Worm (Caenorhabditis elegans) whole organism, young adult: ENCODE data around the gene nspc-3.

Experiments used
- T26A5.8 ChIP-seq: sonication (generic microtip); optimal IDR thresholded peaks from 2 replicates; lab custom pipeline; 2016; ENCODE audit warnings: missing genetic modification characterization, missing compliant biosample characterization
- Y56A3A.18 ChIP-seq: fragments of 200-800 bp; sonication (Bioruptor generic); IDR thresholded peaks from 2 replicates; pipeline ENCODE4 v1.3.6; 2022; ENCODE audit warnings: missing genetic modification reagents, missing genetic modification characterization, missing compliant biosample characterization
- ama-1 ChIP-seq, 3 experiments: fragments of 150-350 bp in 1 of 3; sonication (generic microtip) in 2 of 3; optimal IDR thresholded peaks; 2 replicates each; lab custom pipeline; 2014 to 2018; ENCODE audit warnings: missing biosample characterization in 2 of 3, missing genetic modification characterization in 2 of 3, missing genetic modification reagents in 2 of 3
- dpl-1 ChIP-seq: fragments of 150-350 bp; optimal IDR thresholded peaks from 2 replicates; lab custom pipeline; 2014; ENCODE audit warnings: missing biosample characterization, missing genetic modification reagents, missing genetic modification characterization
- efl-1 ChIP-seq: fragments of 150-350 bp; optimal IDR thresholded peaks from 2 replicates; lab custom pipeline; 2014; ENCODE audit warnings: missing biosample characterization, missing genetic modification reagents, missing genetic modification characterization
- hlh-12 ChIP-seq: sonication (generic microtip); optimal IDR thresholded peaks from 2 replicates; lab custom pipeline; 2016; ENCODE audit warnings: missing genetic modification characterization, missing compliant biosample characterization
- lin-26 ChIP-seq: fragments of 200-800 bp; sonication (Bioruptor generic); IDR thresholded peaks from 2 replicates; pipeline ENCODE4 v1.3.6; 2022; ENCODE audit warnings: missing genetic modification reagents, missing genetic modification characterization, missing compliant biosample characterization
- lin-54 ChIP-seq: fragments of 200-800 bp; sonication (Bioruptor generic); optimal IDR thresholded peaks from 2 replicates; lab custom pipeline; 2018; ENCODE audit warnings: mild to moderate bottlenecking, missing genetic modification characterization, missing compliant biosample characterization
- snpc-1.3 ChIP-seq: sonication (generic microtip); optimal IDR thresholded peaks from 2 replicates; lab custom pipeline; 2017; ENCODE audit warnings: missing genetic modification characterization, mild to moderate bottlenecking, missing compliant biosample characterization, antibody characterized with exemption, moderate library complexity, missing genotype, missing genetic modification reagents; ENCODE audit not compliant: insufficient read depth
- unc-130 ChIP-seq: sonication (generic microtip); optimal IDR thresholded peaks from 2 replicates; lab custom pipeline; 2016; ENCODE audit warnings: missing genetic modification reagents, missing genetic modification characterization, missing compliant biosample characterization
- unc-62 ChIP-seq: fragments of 150-350 bp; optimal IDR thresholded peaks from 2 replicates; lab custom pipeline; 2014; ENCODE audit warnings: missing biosample characterization, missing genetic modification reagents, missing genetic modification characterization
- ztf-18 ChIP-seq: sonication (generic microtip); optimal IDR thresholded peaks from 2 replicates; lab custom pipeline; 2016; ENCODE audit warnings: missing genotype, mild to moderate bottlenecking, missing genetic modification characterization, missing compliant biosample characterization
- ztf-26 ChIP-seq: sonication (generic microtip); optimal IDR thresholded peaks from 2 replicates; lab custom pipeline; 2017; ENCODE audit warnings: missing genetic modification characterization, missing compliant biosample characterization
- ztf-6 ChIP-seq: fragments of 200-800 bp; sonication (Bioruptor generic); IDR thresholded peaks from 2 replicates; pipeline ENCODE4 v1.3.6; 2022; ENCODE audit warnings: missing genetic modification reagents, missing genetic modification characterization, missing compliant biosample characterization

- TF ChIP-seq lin-26 (no peak), unc-62 (GFP tag; lab: Kevin White, UChicago) (no peak), efl-1 (GFP tag; lab: Kevin White, UChicago) (no peak), snpc-1.3 (tag; lab: Kevin White, UChicago) (no peak), ztf-6 (GFP tag; lab: Robert Waterston, UW) (no peak), unc-130 (GFP tag; lab: Kevin White, UChicago) (no peak), ama-1 (optimal IDR thresholded peaks at IDR 0.05; lab: Kevin White, UChicago) (no peak), ama-1 (GFP tag; optimal IDR thresholded peaks at IDR 0.05; lab: Kevin White, UChicago) (no peak), ztf-18 (no peak), lin-54 (GFP tag; lab: Kevin White, UChicago) (no peak), Y56A3A.18 (GFP tag; lab: Robert Waterston, UW) (no peak), T26A5.8 (tag; lab: Kevin White, UChicago) (no peak), dpl-1 (GFP tag; lab: Kevin White, UChicago) (no peak), hlh-12 (tag; lab: Kevin White, UChicago) (no peak), ztf-26 (tag; lab: Kevin White, UChicago) (no peak)
Measured at ce11 chrX:8489415-8489814, 47.5 kb upstream of the nspc-3 start.
